Fruit fly (Drosophila melanogaster): ENCODE results near the gene CG6565.
A peak's percentile ranks its signal among the peaks of the same experiment; 100 is the strongest.

CG6565 gene

DNA sequence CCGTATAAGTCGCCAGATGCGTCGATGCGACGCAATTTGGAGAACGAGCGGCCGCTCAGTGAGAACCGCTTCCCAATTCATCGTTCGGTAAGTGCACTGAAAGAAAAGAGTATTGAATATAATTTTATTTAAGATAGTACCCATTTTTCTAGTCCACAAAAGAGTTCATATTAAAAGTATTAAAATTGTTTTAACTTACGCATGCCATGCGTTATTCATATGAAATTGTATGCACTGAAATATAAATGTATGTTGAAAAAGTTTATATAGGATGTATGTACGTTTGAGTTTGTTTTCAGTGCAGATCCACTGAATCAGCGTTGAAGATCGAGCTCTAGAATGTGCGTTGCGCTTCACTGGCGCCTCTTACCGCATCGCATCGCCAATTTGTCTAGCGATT, 25.7 kb downstream of the CG6565 start:
- TF ChIP-seq Ets21C (GFP tag; optimal IDR thresholded peaks at IDR 0.05) (no peak), CG8119 (GFP tag; IDR thresholded peaks at IDR 0.05) (peak; percentile 52; the same call in 1 of the 3 replicates), CG8632 (GFP tag; optimal IDR thresholded peaks at IDR 0.05) (no peak), Lpt (GFP tag; optimal IDR thresholded peaks at IDR 0.05) (no peak), CG11902 (GFP tag; optimal IDR thresholded peaks at IDR 0.05) (no peak), salr (GFP tag; optimal IDR thresholded peaks at IDR 0.05) (no peak), net (GFP tag; optimal IDR thresholded peaks at IDR 0.05) (peak; percentile 23), CG3919 (GFP tag; optimal IDR thresholded peaks at IDR 0.05) (peak; percentile 30), fd59A (GFP tag; optimal IDR thresholded peaks at IDR 0.05) (no peak), spab (GFP tag; optimal IDR thresholded peaks at IDR 0.05) (no peak), Hr4 (GFP tag; optimal IDR thresholded peaks at IDR 0.05) (peak; percentile 37), CG4318 (GFP tag; optimal IDR thresholded peaks at IDR 0.05) (no peak), CG32006 (GFP tag; optimal IDR thresholded peaks at IDR 0.05) (peak; percentile 51), CG11294 (GFP tag; IDR thresholded peaks at IDR 0.05) (no peak), CG10669 (GFP tag; optimal IDR thresholded peaks at IDR 0.05) (no peak), Met (GFP tag; optimal IDR thresholded peaks at IDR 0.05) (no peak), CG1621 (tag; optimal IDR thresholded peaks at IDR 0.05) (no peak), dsx (GFP tag; optimal IDR thresholded peaks at IDR 0.05; ENCODE audit: poor library complexity, severe bottlenecking) (no peak), Smox (GFP tag; optimal IDR thresholded peaks at IDR 0.05) (no peak), eg (GFP tag; IDR thresholded peaks at IDR 0.05) (no peak), CG11762 (GFP tag; optimal IDR thresholded peaks at IDR 0.05; ENCODE audit: insufficient read depth) (no peak), dac (GFP tag; optimal IDR thresholded peaks at IDR 0.05) (no peak), Eip93F (GFP tag; optimal IDR thresholded peaks at IDR 0.05) (no peak), pdm3 (GFP tag; optimal IDR thresholded peaks at IDR 0.05) (no peak), CG31627 (GFP tag; optimal IDR thresholded peaks at IDR 0.05) (no peak), cyc (GFP tag; optimal IDR thresholded peaks at IDR 0.05) (no peak), Sox102F (GFP tag; optimal IDR thresholded peaks at IDR 0.05) (no peak), Eip75B (GFP tag; optimal IDR thresholded peaks at IDR 0.05) (no peak), Ets96B (tag; optimal IDR thresholded peaks at IDR 0.05) (no peak), acj6 (GFP tag; optimal IDR thresholded peaks at IDR 0.05) (peak; percentile 16), CG7368 (GFP tag; optimal IDR thresholded peaks at IDR 0.05) (no peak), Hr39 (GFP tag; optimal IDR thresholded peaks at IDR 0.05) (no peak), Blimp-1 (GFP tag; optimal IDR thresholded peaks at IDR 0.05) (no peak), CG34406 (GFP tag; optimal IDR thresholded peaks at IDR 0.05) (no peak), Gug (GFP tag; IDR thresholded peaks at IDR 0.05) (no peak), Sox14 (GFP tag; optimal IDR thresholded peaks at IDR 0.05) (peak; percentile 5), CG6854 (GFP tag; optimal IDR thresholded peaks at IDR 0.05) (no peak), CG6276 (GFP tag; optimal IDR thresholded peaks at IDR 0.05) (no peak), CG15336 (GFP tag; IDR thresholded peaks at IDR 0.05) (peak; percentile 54), fkh (GFP tag; optimal IDR thresholded peaks at IDR 0.05) (no peak), CG8319 (GFP tag; optimal IDR thresholded peaks at IDR 0.05) (no peak), lz (GFP tag; optimal IDR thresholded peaks at IDR 0.05) (no peak), OdsH (GFP tag; optimal IDR thresholded peaks at IDR 0.05) (peak; percentile 27), CG9139 (GFP tag; optimal IDR thresholded peaks at IDR 0.05) (no peak), CG3032 (tag; optimal IDR thresholded peaks at IDR 0.05) (no peak), fd85E (GFP tag; optimal IDR thresholded peaks at IDR 0.05) (no peak), CG6792 (GFP tag; optimal IDR thresholded peaks at IDR 0.05) (no peak), CG16779 (tag; optimal IDR thresholded peaks at IDR 0.05) (no peak), vri (GFP tag; optimal IDR thresholded peaks at IDR 0.05) (no peak), CG6163 (GFP tag; IDR thresholded peaks at IDR 0.05) (0 out of 3 replicates have a peak, but pooled peaks have one; percentile 24), Hr38 (GFP tag; optimal IDR thresholded peaks at IDR 0.05) (no peak), ss (GFP tag; optimal IDR thresholded peaks at IDR 0.05) (no peak), Sox15 (GFP tag; optimal IDR thresholded peaks at IDR 0.05) (no peak)
